Worm (Caenorhabditis elegans): ENCODE measurements around the gene D2007.2.

Gene D2007.2

DNA sequence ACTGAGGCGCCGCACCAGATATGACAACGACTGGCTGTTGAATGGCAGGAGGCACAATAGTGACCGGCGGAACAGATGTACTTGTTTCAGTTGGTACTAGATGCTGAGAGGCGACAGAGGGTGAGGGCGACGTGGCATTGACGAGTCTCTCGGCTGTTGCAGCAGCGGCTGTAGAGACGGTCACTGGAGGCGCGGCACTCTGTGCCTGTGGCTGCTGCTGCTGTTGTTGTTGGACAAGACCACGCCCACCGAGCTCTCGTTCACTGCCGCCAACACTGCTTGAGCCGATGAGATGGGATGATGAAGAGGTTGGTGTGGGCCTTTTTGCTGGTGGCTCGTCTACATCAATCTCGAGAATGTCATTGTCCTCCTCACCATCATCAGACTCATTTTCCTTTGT is 31.6 kb upstream of the D2007.2 start:
- TF ChIP-seq flt-1 (GFP tag; IDR thresholded peaks at IDR 0.05) = no peak
- TF ChIP-seq ref-1 (GFP tag; conservative IDR thresholded peaks at IDR 0.05) = no peak

- TF ChIP-seq T22C8.4 (GFP tag; IDR thresholded peaks at IDR 0.05) = no peak
- TF ChIP-seq flt-1 (GFP tag; IDR thresholded peaks at IDR 0.05) = no peak
- TF ChIP-seq ref-1 (GFP tag; conservative IDR thresholded peaks at IDR 0.05) = no peak
- TF ChIP-seq klf-2 (GFP tag; conservative IDR thresholded peaks at IDR 0.05) = no peak
- no peak for TF ChIP-seq ztf-29 (GFP tag; IDR thresholded peaks at IDR 0.05)
- TF ChIP-seq tab-1 (GFP tag; IDR thresholded peaks at IDR 0.05) = no peak
- no peak for TF ChIP-seq ztf-23 (GFP tag; IDR thresholded peaks at IDR 0.05)
- no peak for TF ChIP-seq cog-1 (tag; optimal IDR thresholded peaks at IDR 0.05)
Observed at ce11 chrIII:8121132-8121531, 27.6 kb upstream of the D2007.2 start, which contains the start of gene gei-8. TSS of gene gei-8 (minus strand) at chrIII:8121232.

DNA sequence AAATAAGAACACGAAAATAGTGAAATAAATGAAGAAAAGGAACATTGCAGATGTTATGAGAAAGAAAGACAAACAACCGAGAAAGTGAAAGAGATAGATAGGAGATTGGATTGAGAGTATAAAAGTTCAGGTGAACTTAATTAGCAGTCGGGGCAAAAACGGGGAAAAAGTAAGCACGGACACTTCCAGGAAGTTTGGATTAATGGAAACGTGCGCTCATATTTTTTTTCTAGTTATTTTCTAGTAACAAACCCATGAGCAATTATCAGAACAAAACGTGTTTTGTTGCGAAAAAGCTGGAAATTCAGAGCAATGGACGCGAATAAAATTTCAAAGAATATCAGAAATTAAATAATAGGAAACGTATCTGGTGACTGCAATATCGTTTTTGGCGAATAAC is 26.8 kb upstream of the D2007.2 start:
- TF ChIP-seq klf-2 (GFP tag; conservative IDR thresholded peaks at IDR 0.05) (no peak), med-1 (GFP tag; optimal IDR thresholded peaks at IDR 0.05; ENCODE audit: insufficient read depth) (no peak), tab-1 (GFP tag; IDR thresholded peaks at IDR 0.05) (no peak), flt-1 (GFP tag; IDR thresholded peaks at IDR 0.05) (no peak)

DNA sequence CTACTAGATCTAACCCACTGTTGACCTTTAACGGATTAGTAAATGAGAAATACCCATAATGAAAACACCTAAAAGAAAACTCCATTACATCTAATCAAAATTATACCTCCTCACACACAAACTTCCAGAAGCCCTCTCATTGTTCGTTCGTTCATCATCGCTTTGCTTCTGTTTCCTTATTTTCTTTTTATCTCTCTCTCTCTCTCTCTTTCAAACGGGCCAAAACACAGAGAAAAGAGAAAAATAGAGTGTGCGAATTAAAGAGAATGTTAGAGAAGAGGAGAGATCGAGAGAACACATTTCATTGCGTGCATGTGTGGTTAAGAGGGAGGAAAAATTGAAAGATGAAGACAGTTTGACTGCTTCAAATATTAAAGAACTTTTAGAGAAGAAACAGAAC is 24.4 kb upstream of the D2007.2 start:
- TF ChIP-seq ztf-29 (GFP tag; IDR thresholded peaks at IDR 0.05) (no peak), cog-1 (tag; optimal IDR thresholded peaks at IDR 0.05) (peak; percentile 21)

DNA sequence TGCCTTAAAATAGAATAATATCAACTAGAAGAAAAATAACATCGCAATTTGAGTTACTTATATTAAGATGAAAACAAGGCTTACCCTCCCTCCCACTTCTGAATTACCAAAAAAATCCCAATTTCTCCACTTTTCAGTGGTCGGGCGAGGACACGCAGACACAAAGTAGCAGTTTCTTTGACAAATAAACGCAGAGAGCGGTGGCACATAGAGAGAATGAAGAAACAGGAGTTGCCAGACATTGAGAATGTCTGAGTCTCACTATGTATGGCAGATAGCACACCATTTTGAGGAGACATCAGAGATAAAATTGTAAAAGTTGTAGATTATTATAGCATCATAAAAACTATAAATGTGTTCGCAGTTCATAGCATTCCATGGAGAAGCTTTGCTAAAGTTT is 23.5 kb upstream of the D2007.2 start:
- TF ChIP-seq ztf-23 (GFP tag; IDR thresholded peaks at IDR 0.05) (no peak), klf-2 (GFP tag; conservative IDR thresholded peaks at IDR 0.05) (no peak), flt-1 (GFP tag; IDR thresholded peaks at IDR 0.05) (no peak), ztf-29 (GFP tag; IDR thresholded peaks at IDR 0.05) (peak; percentile 55; the same call in 1 of the 2 replicates), tab-1 (GFP tag; IDR thresholded peaks at IDR 0.05) (no peak), ref-1 (GFP tag; conservative IDR thresholded peaks at IDR 0.05) (no peak), cog-1 (tag; optimal IDR thresholded peaks at IDR 0.05) (peak; percentile 23), med-1 (GFP tag; optimal IDR thresholded peaks at IDR 0.05; ENCODE audit: insufficient read depth) (no peak), T22C8.4 (GFP tag; IDR thresholded peaks at IDR 0.05) (no peak)

- no peak for TF ChIP-seq ref-1 (GFP tag; conservative IDR thresholded peaks at IDR 0.05)
- TF ChIP-seq klf-2 (GFP tag; conservative IDR thresholded peaks at IDR 0.05) = 0 out of 2 replicates have a peak, but pooled peaks have one; percentile 11
Observed at ce11 chrIII:8126978-8127377, 21.8 kb upstream of the D2007.2 start.

- no peak for TF ChIP-seq ref-1 (GFP tag; conservative IDR thresholded peaks at IDR 0.05)
Observed at ce11 chrIII:8129195-8129594, 19.6 kb upstream of the D2007.2 start.

DNA sequence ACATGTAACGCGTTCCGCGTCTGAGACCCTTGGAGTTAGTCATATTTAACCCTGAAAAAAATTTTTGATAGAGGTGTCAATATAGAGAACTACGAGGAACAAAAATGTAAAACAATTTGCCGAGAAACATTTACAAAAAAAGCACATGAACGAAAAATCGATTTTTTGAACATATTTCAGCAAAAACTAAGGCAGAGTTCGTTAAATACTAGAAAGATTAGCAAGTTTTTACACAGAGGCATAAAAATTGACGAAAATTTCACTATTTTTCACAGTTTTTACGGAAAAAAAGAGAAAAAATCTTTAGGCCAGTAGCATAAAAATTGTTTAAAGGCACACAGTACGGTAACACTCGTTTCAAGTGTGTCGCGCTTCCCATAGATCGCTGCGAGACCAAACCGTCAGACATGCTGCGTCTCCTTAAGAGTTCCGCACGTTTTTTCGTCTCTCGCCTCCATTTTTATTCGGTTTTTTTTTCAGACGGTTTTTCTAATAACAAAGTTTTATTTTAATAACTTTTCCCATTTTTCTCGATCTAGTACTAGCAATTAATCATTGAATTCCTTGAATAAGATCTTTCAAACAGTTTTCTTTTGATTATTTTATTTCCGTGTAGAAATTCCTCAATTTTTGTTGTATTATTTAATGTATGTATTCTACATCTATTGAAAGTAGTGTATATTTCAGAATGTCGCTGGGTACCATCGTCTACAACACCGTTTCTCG is 18.4 kb upstream of the D2007.2 start, which contains the start of the genes rpl-21 and C14B9.10:
rpl-21 (minus strand) TSS at position 51 of the 726 bp plus-strand sequence.
C14B9.10 (plus strand) TSS at position 676 of the 726 bp plus-strand sequence.
- TF ChIP-seq ref-1 (GFP tag; conservative IDR thresholded peaks at IDR 0.05) = no peak
- TF ChIP-seq T22C8.4 (GFP tag; IDR thresholded peaks at IDR 0.05) = no peak
- no peak for TF ChIP-seq cog-1 (tag; optimal IDR thresholded peaks at IDR 0.05)
- no peak for TF ChIP-seq klf-2 (GFP tag; conservative IDR thresholded peaks at IDR 0.05)
- TF ChIP-seq med-1 (GFP tag; optimal IDR thresholded peaks at IDR 0.05; ENCODE audit: insufficient read depth) = no peak
- TF ChIP-seq flt-1 (GFP tag; IDR thresholded peaks at IDR 0.05) = no peak
- no peak for TF ChIP-seq ztf-23 (GFP tag; IDR thresholded peaks at IDR 0.05)
- TF ChIP-seq ztf-29 (GFP tag; IDR thresholded peaks at IDR 0.05) = no peak
- TF ChIP-seq tab-1 (GFP tag; IDR thresholded peaks at IDR 0.05) = no peak

ce11 chrIII:8132496-8132895 is 16.3 kb upstream of the D2007.2 start:
- no peak for TF ChIP-seq T22C8.4 (GFP tag; IDR thresholded peaks at IDR 0.05)
- no peak for TF ChIP-seq cog-1 (tag; optimal IDR thresholded peaks at IDR 0.05)
- no peak for TF ChIP-seq ztf-23 (GFP tag; IDR thresholded peaks at IDR 0.05)
- no peak for TF ChIP-seq ref-1 (GFP tag; conservative IDR thresholded peaks at IDR 0.05)
- no peak for TF ChIP-seq ztf-29 (GFP tag; IDR thresholded peaks at IDR 0.05)

DNA sequence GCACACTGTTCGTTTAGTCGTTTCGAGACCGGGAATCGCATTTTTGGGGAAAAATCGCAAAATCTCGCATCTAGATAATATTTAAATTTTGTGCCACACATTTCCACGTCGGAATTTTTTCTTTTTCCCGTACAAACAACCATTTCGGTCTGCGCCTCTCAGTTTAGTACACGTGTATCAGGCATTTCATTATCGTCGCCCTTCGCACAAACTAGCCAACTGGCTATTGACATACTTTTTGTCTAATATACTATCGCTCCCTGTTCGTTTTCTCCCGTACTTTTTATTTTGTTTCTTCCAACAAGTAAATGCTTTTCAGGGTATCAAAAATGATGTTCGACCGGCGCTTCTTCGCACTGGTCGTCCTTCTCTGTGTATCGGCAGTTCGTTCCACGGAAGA is 15.4 kb upstream of the D2007.2 start, which contains the start of gene C14B9.2:
C14B9.2 (plus strand) TSS at position 320 of the 400 bp plus-strand sequence.
- no peak for TF ChIP-seq klf-2 (GFP tag; conservative IDR thresholded peaks at IDR 0.05)
- no peak for TF ChIP-seq tab-1 (GFP tag; IDR thresholded peaks at IDR 0.05)
- no peak for TF ChIP-seq ztf-29 (GFP tag; IDR thresholded peaks at IDR 0.05)

DNA sequence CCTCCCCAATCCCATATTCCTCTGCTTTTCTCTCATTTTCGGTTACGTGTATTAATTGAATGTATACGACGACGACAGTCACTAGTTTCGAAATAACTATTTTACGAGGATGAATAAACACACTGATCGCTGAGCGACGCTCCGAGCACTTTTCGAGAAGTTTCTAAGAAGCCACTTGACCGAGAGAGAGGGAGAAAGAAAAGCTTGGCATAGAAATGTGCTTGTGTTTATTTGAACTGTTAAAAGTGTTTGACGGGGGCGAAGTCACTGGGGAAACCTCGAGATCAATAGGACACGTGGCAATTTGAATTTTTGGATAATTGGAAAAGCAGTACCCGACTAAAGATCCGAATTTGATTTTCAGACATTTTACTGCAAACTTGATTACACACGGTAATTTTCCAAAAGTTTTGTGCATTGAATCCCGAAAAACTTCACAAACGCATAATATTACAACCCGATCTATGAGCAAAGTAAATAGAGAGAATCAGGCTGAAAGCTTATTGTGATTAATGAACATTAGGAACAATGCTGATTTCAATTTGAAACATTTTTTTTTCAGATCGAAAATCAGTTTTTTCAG is 12.2 kb upstream of the D2007.2 start:
- TF ChIP-seq cog-1 (tag; optimal IDR thresholded peaks at IDR 0.05) = no peak
- no peak for TF ChIP-seq ztf-23 (GFP tag; IDR thresholded peaks at IDR 0.05)
- TF ChIP-seq med-1 (GFP tag; optimal IDR thresholded peaks at IDR 0.05; ENCODE audit: insufficient read depth) = no peak
- no peak for TF ChIP-seq ref-1 (GFP tag; conservative IDR thresholded peaks at IDR 0.05)
- no peak for TF ChIP-seq flt-1 (GFP tag; IDR thresholded peaks at IDR 0.05)
- TF ChIP-seq T22C8.4 (GFP tag; IDR thresholded peaks at IDR 0.05) = no peak
